Fruit fly (Drosophila melanogaster) whole organism, embryonic: ENCODE results near the gene CG15322.

ENCODE experiments used
- Abd-B ChIP-seq: fragments of 200-800 bp; sonication (Bioruptor generic); optimal IDR thresholded peaks from 2 replicates; lab custom pipeline; 2018; ENCODE audit warnings: missing biosample characterization, mild to moderate bottlenecking, missing genetic modification characterization, moderate library complexity
- CG10321 ChIP-seq: fragments of 200-800 bp; sonication (Bioruptor generic); IDR thresholded peaks from 2 replicates; pipeline ENCODE4 v1.3.6; 2022; ENCODE audit warnings: missing biosample characterization, missing genetic modification characterization
- CG10462 ChIP-seq: fragments of 200-800 bp; sonication (Bioruptor generic); optimal IDR thresholded peaks from 2 replicates; lab custom pipeline; 2016; ENCODE audit warnings: missing biosample characterization, missing genetic modification characterization
- CG10565 ChIP-seq: fragments of 200-800 bp; sonication (Bioruptor generic); optimal IDR thresholded peaks from 3 replicates; lab custom pipeline; 2016; ENCODE audit warnings: missing biosample characterization, mild to moderate bottlenecking, missing genetic modification characterization
- CG11093 ChIP-seq: fragments of 200-800 bp; sonication (Bioruptor generic); IDR thresholded peaks from 3 replicates; pipeline ENCODE4 v1.3.6; 2022; ENCODE audit warnings: missing biosample characterization, missing genetic modification characterization
- CG1233 ChIP-seq: fragments of 200-800 bp; sonication (Bioruptor generic); optimal IDR thresholded peaks from 4 replicates; lab custom pipeline; 2018; ENCODE audit warnings: missing biosample characterization, mild to moderate bottlenecking, missing genetic modification characterization
- CG12659 ChIP-seq: fragments of 200-800 bp; sonication (Bioruptor generic); optimal IDR thresholded peaks from 3 replicates; lab custom pipeline; 2017; ENCODE audit warnings: mild to moderate bottlenecking, missing biosample characterization, missing genetic modification reagents, missing genetic modification characterization
- CG13296 ChIP-seq: fragments of 200-800 bp; sonication (Bioruptor generic); optimal IDR thresholded peaks from 3 replicates; lab custom pipeline; 2018; ENCODE audit warnings: missing biosample characterization, mild to moderate bottlenecking, missing genetic modification characterization
- CG13424 ChIP-seq: fragments of 200-800 bp; sonication (Bioruptor generic); optimal IDR thresholded peaks from 2 replicates; lab custom pipeline; 2019; ENCODE audit warnings: missing biosample characterization, mild to moderate bottlenecking, missing genetic modification characterization, moderate library complexity
- CG14441 ChIP-seq: fragments of 200-800 bp; sonication (Bioruptor generic); IDR thresholded peaks from 2 replicates; pipeline ENCODE4 v1.3.6; 2022; ENCODE audit warnings: missing biosample characterization, missing genetic modification characterization
- CG15601 ChIP-seq: fragments of 200-800 bp; sonication (Bioruptor generic); optimal IDR thresholded peaks from 3 replicates; lab custom pipeline; 2019; ENCODE audit warnings: missing biosample characterization, mild to moderate bottlenecking, missing genetic modification characterization, moderate library complexity
- CG17912 ChIP-seq: fragments of 200-800 bp; sonication (Bioruptor generic); optimal IDR thresholded peaks from 2 replicates; lab custom pipeline; 2018; ENCODE audit warnings: missing biosample characterization, mild to moderate bottlenecking, missing genetic modification characterization
- CG18764 ChIP-seq: fragments of 200-800 bp; sonication (Bioruptor generic); optimal IDR thresholded peaks from 3 replicates; lab custom pipeline; 2016; ENCODE audit warnings: missing biosample characterization, missing genetic modification characterization
- CG30431 ChIP-seq: fragments of 200-800 bp; sonication (Bioruptor generic); optimal IDR thresholded peaks from 2 replicates; lab custom pipeline; 2017; ENCODE audit warnings: missing biosample characterization, missing genetic modification characterization
- CG3838 ChIP-seq: fragments of 200-800 bp; sonication (Bioruptor generic); optimal IDR thresholded peaks from 3 replicates; lab custom pipeline; 2016; ENCODE audit warnings: missing biosample characterization, missing genetic modification characterization
- CG7357 ChIP-seq: fragments of 200-800 bp; sonication (Bioruptor generic); IDR thresholded peaks from 3 replicates; pipeline ENCODE4 v1.3.6; 2022; ENCODE audit warnings: missing biosample characterization, missing genetic modification characterization
- CG7372 ChIP-seq: fragments of 200-800 bp; sonication (Bioruptor generic); IDR thresholded peaks from 2 replicates; pipeline ENCODE4 v1.3.6; 2022; ENCODE audit warnings: missing biosample characterization, missing genetic modification characterization
- CG7556 ChIP-seq: fragments of 200-800 bp; sonication (Bioruptor generic); optimal IDR thresholded peaks from 2 replicates; lab custom pipeline; 2017; ENCODE audit warnings: missing biosample characterization, mild to moderate bottlenecking, missing genetic modification characterization
- CG7786 ChIP-seq: fragments of 200-800 bp; sonication (Bioruptor generic); optimal IDR thresholded peaks from 2 replicates; lab custom pipeline; 2016; ENCODE audit warnings: missing biosample characterization, missing genetic modification characterization
- CG9215 ChIP-seq: fragments of 200-800 bp; sonication (Bioruptor generic); IDR thresholded peaks from 2 replicates; pipeline ENCODE4 v1.3.6; 2022; ENCODE audit warnings: missing biosample characterization, missing genetic modification characterization
- CG9817 ChIP-seq: fragments of 200-800 bp; sonication (Bioruptor generic); optimal IDR thresholded peaks from 2 replicates; lab custom pipeline; 2018; ENCODE audit warnings: missing biosample characterization, mild to moderate bottlenecking, missing genetic modification characterization, moderate library complexity
- Jarid2 ChIP-seq: fragments of 200-800 bp; sonication (Bioruptor generic); optimal IDR thresholded peaks from 3 replicates; lab custom pipeline; 2017; ENCODE audit warnings: mild to moderate bottlenecking, missing biosample characterization, missing genetic modification reagents, missing genetic modification characterization
- MBD-R2 ChIP-seq: fragments of 200-800 bp; sonication (Bioruptor generic); IDR thresholded peaks from 2 replicates; pipeline ENCODE4 v1.3.6; 2022; ENCODE audit warnings: missing biosample characterization, missing genetic modification characterization
- Meics ChIP-seq: fragments of 200-800 bp; sonication (Bioruptor generic); optimal IDR thresholded peaks from 2 replicates; lab custom pipeline; 2017; ENCODE audit warnings: missing biosample characterization, mild to moderate bottlenecking, missing genetic modification characterization
- Mrtf ChIP-seq: fragments of 200-800 bp; sonication (Bioruptor generic); IDR thresholded peaks from 3 replicates; pipeline ENCODE4 v1.3.6; 2022; ENCODE audit warnings: missing biosample characterization, missing genetic modification characterization
- Stat92E ChIP-seq, 3 experiments: fragments of >200 bp in 2 of 3; fragments of 200-800 bp in 1 of 3; sonication (Bioruptor generic) in 1 of 3; optimal IDR thresholded peaks; 2 replicates each; lab custom pipeline; 2017 to 2019; ENCODE audit warnings: missing biosample characterization in 3 of 3, missing genetic modification characterization in 3 of 3, mild to moderate bottlenecking in 1 of 3, moderate library complexity in 1 of 3
- Trl ChIP-seq, 3 experiments: fragments of >200 bp in 2 of 3; fragments of 200-800 bp in 1 of 3; sonication (Bioruptor generic) in 1 of 3; optimal IDR thresholded peaks; 2 replicates in 1 of 3; 3 replicates in 2 of 3; lab custom pipeline; 2016 to 2017; ENCODE audit warnings: missing biosample characterization in 1 of 3, missing genetic modification characterization in 1 of 3
- Usf ChIP-seq: fragments of 200-800 bp; sonication (Bioruptor generic); optimal IDR thresholded peaks from 2 replicates; lab custom pipeline; 2017; ENCODE audit warnings: missing genotype, missing biosample characterization, missing genetic modification characterization
- Xrp1 ChIP-seq: fragments of 200-800 bp; sonication (Bioruptor generic); IDR thresholded peaks from 2 replicates; pipeline ENCODE4 v1.3.6; 2022; ENCODE audit warnings: missing biosample characterization, missing genetic modification characterization
- al ChIP-seq: fragments of 200-800 bp; sonication (Bioruptor generic); IDR thresholded peaks from 2 replicates; pipeline ENCODE4 v1.3.6; 2022; ENCODE audit warnings: missing biosample characterization, missing genetic modification characterization
- ato ChIP-seq: fragments of 200-800 bp; sonication (Bioruptor generic); IDR thresholded peaks from 2 replicates; pipeline ENCODE4 v1.3.6; 2022; ENCODE audit warnings: missing biosample characterization, missing genetic modification characterization; ENCODE audit not compliant: partially characterized antibody
- bab2 ChIP-seq: fragments of 200-800 bp; sonication (Bioruptor generic); optimal IDR thresholded peaks from 2 replicates; lab custom pipeline; 2016; ENCODE audit warnings: missing biosample characterization, missing genetic modification characterization
- dpn ChIP-seq, 2 experiments: fragments of 200-800 bp; sonication (Bioruptor generic); optimal IDR thresholded peaks; 3 replicates each; lab custom pipeline; 2016; ENCODE audit warnings: missing biosample characterization in 2 of 2, missing genetic modification characterization in 2 of 2
- esg ChIP-seq: fragments of 200-800 bp; sonication (Bioruptor generic); conservative IDR thresholded peaks from 2 replicates; pipeline ENCODE4 v1.3.6; 2022; ENCODE audit warnings: missing biosample characterization, missing genetic modification characterization
- gcm ChIP-seq: fragments of 200-800 bp; sonication (Bioruptor generic); optimal IDR thresholded peaks from 2 replicates; lab custom pipeline; 2019; ENCODE audit warnings: missing biosample characterization, mild to moderate bottlenecking, missing genetic modification characterization, moderate library complexity
- grn ChIP-seq: fragments of 200-800 bp; sonication (Bioruptor generic); optimal IDR thresholded peaks from 3 replicates; lab custom pipeline; 2017; ENCODE audit warnings: missing biosample characterization, missing genetic modification characterization
- lbe ChIP-seq: fragments of 200-800 bp; sonication (Bioruptor generic); optimal IDR thresholded peaks from 2 replicates; lab custom pipeline; 2016; ENCODE audit warnings: missing biosample characterization, mild to moderate bottlenecking, missing genetic modification characterization
- nerfin-1 ChIP-seq: fragments of 200-800 bp; sonication (Bioruptor generic); optimal IDR thresholded peaks from 3 replicates; lab custom pipeline; 2019; ENCODE audit warnings: missing biosample characterization, mild to moderate bottlenecking, missing genetic modification characterization, moderate library complexity
- nerfin-2 ChIP-seq: fragments of 200-800 bp; sonication (Bioruptor generic); IDR thresholded peaks from 2 replicates; pipeline ENCODE4 v1.3.6; 2022; ENCODE audit warnings: missing biosample characterization, missing genetic modification characterization; ENCODE audit not compliant: partially characterized antibody
- p53 ChIP-seq: fragments of 200-800 bp; sonication (Bioruptor generic); optimal IDR thresholded peaks from 2 replicates; lab custom pipeline; 2016; ENCODE audit warnings: missing biosample characterization, missing genetic modification characterization
- run ChIP-seq: fragments of 200-800 bp; sonication (Bioruptor generic); optimal IDR thresholded peaks from 3 replicates; lab custom pipeline; 2018; ENCODE audit warnings: missing biosample characterization, mild to moderate bottlenecking, missing genetic modification characterization
- sens ChIP-seq: fragments of 200-800 bp; sonication (Bioruptor generic); peaks from one replicate; lab custom pipeline; 2016; ENCODE audit warnings: missing biosample characterization, missing genetic modification characterization
- sqz ChIP-seq: fragments of 200-800 bp; sonication (Bioruptor generic); optimal IDR thresholded peaks from 3 replicates; lab custom pipeline; 2018; ENCODE audit warnings: missing biosample characterization, mild to moderate bottlenecking, missing genetic modification characterization
- sr ChIP-seq: fragments of 200-800 bp; sonication (Bioruptor generic); IDR thresholded peaks from 3 replicates; pipeline ENCODE4 v1.3.6; 2022; ENCODE audit warnings: missing biosample characterization, missing genetic modification characterization
- toy ChIP-seq: fragments of 200-800 bp; sonication (Bioruptor generic); IDR thresholded peaks from 2 replicates; pipeline ENCODE4 v1.3.6; 2022; ENCODE audit warnings: missing biosample characterization, missing genetic modification characterization
- wor ChIP-seq: fragments of 200-800 bp; sonication (Bioruptor generic); IDR thresholded peaks from 2 replicates; pipeline ENCODE4 v1.3.6; 2022; ENCODE audit warnings: missing biosample characterization, missing genetic modification characterization

The CG15322 gene

dm6 chrX:20147693-20148174 lies 14.4 kb downstream of the CG15322 start, which contains the start of gene aspr (continued):
- peak; percentile 4 for TF ChIP-seq CG7556 (GFP tag; lab: Kevin White, UChicago)
- no peak for TF ChIP-seq wor (GFP tag; lab: Robert Waterston, UW)
- no peak for TF ChIP-seq CG7786 (GFP tag; lab: Kevin White, UChicago)
- peak; percentile 25; the same call in 1 of the 2 replicates for TF ChIP-seq al (GFP tag; lab: Robert Waterston, UW)
- TF ChIP-seq CG12659 (GFP tag; lab: Kevin White, UChicago) = no peak
- 0 out of 2 replicates have a peak, but pooled peaks have one; percentile 7 for TF ChIP-seq CG14441 (GFP tag; lab: Robert Waterston, UW)
- TF ChIP-seq CG9215 (GFP tag; lab: Robert Waterston, UW) = 0 out of 2 replicates have a peak, but pooled peaks have one; percentile 13
- no peak for TF ChIP-seq grn
- TF ChIP-seq CG9817 = no peak
- no peak for TF ChIP-seq Jarid2
- TF ChIP-seq, all 482 proteins: peak for 19

dm6 chrX:20155947-20156346 lies 22.6 kb downstream of the CG15322 start:
- no peak for TF ChIP-seq CG13296 (GFP tag; lab: Kevin White, UChicago)
- peak; percentile 4 for TF ChIP-seq sens (GFP tag; lab: Kevin White, UChicago)
- TF ChIP-seq CG1233 (GFP tag; lab: Kevin White, UChicago) = no peak
- TF ChIP-seq CG13424 (tag; lab: Kevin White, UChicago) = no peak
- TF ChIP-seq Meics (GFP tag; lab: Kevin White, UChicago) = peak; percentile 91
- no peak for TF ChIP-seq CG7357 (GFP tag; lab: Robert Waterston, UW)
- TF ChIP-seq CG10565 (GFP tag; lab: Kevin White, UChicago) = no peak
- TF ChIP-seq CG3838 (GFP tag; lab: Kevin White, UChicago) = no peak
- no peak for TF ChIP-seq nerfin-2 (GFP tag; lab: Robert Waterston, UW)
- TF ChIP-seq Mrtf (GFP tag; lab: Robert Waterston, UW) = no peak
- TF ChIP-seq esg (GFP tag; lab: Robert Waterston, UW) = no peak

- TF ChIP-seq CG15601 (tag; lab: Kevin White, UChicago) = no peak
- peak; percentile 59 for TF ChIP-seq sens (GFP tag; lab: Kevin White, UChicago)
- TF ChIP-seq CG7372 (GFP tag; lab: Robert Waterston, UW) = peak; percentile 52; the same call in 1 of the 2 replicates
These were observed 25.1 kb downstream of the CG15322 start for dm6 chrX:20158491-20158890.

dm6 chrX:20158943-20159385 lies 25.6 kb downstream of the CG15322 start:
- no peak for TF ChIP-seq sqz (GFP tag; lab: Kevin White, UChicago)
- no peak for TF ChIP-seq MBD-R2 (GFP tag; lab: Robert Waterston, UW)
- no peak for TF ChIP-seq nerfin-1 (tag; lab: Kevin White, UChicago)
- TF ChIP-seq gcm (GFP tag; lab: Kevin White, UChicago) = no peak
- no peak for TF ChIP-seq Usf (GFP tag; lab: Kevin White, UChicago)
- TF ChIP-seq toy (GFP tag; lab: Robert Waterston, UW) = no peak
- no peak for TF ChIP-seq ato
- TF ChIP-seq Abd-B = no peak
- no peak for TF ChIP-seq sens (GFP tag; lab: Kevin White, UChicago)
- no peak for TF ChIP-seq sr (GFP tag; lab: Robert Waterston, UW)
- no peak for TF ChIP-seq Xrp1 (GFP tag; lab: Robert Waterston, UW)
- TF ChIP-seq Stat92E (GFP tag; optimal IDR thresholded peaks at IDR 0.05; lab: Kevin White, UChicago) = peak in 1 of 3 experiments; percentile 73
- no peak for TF ChIP-seq CG11093 (GFP tag; lab: Robert Waterston, UW)
- peak; percentile 73 to 86 for TF ChIP-seq Trl (optimal IDR thresholded peaks at IDR 0.05; lab: Kevin White, UChicago)
- no peak for TF ChIP-seq Trl (GFP tag; optimal IDR thresholded peaks at IDR 0.05; lab: Kevin White, UChicago)
- TF ChIP-seq bab2 (GFP tag; lab: Kevin White, UChicago) = no peak
- no peak for TF ChIP-seq CG10462 (GFP tag; lab: Kevin White, UChicago)
- peak; percentile 71 for TF ChIP-seq CG10321 (GFP tag; lab: Robert Waterston, UW)
- no peak for TF ChIP-seq CG17912 (GFP tag; lab: Kevin White, UChicago)
- no peak for TF ChIP-seq run (tag; lab: Kevin White, UChicago)
- TF ChIP-seq lbe (GFP tag; lab: Kevin White, UChicago) = peak; percentile 21
- no peak for TF ChIP-seq CG30431 (GFP tag; lab: Kevin White, UChicago)
- TF ChIP-seq p53 (GFP tag; lab: Kevin White, UChicago) = no peak
- TF ChIP-seq dpn (GFP tag; optimal IDR thresholded peaks at IDR 0.05; lab: Kevin White, UChicago) = no peak
- no peak for TF ChIP-seq CG18764 (GFP tag; lab: Kevin White, UChicago)
